Fruit fly (Drosophila melanogaster) whole organism, wandering third instar larva: ENCODE results near the gene CG44153.

Experiments used
- Abd-B ChIP-seq: fragments of >200 bp; optimal IDR thresholded peaks from 2 replicates; lab custom pipeline; 2017; ENCODE audit warnings: missing biosample characterization, missing genetic modification characterization
- CG32264 ChIP-seq: fragments of 200-800 bp; sonication (Bioruptor generic); optimal IDR thresholded peaks from 2 replicates; lab custom pipeline; 2016; ENCODE audit warnings: missing biosample characterization, missing genetic modification characterization
- CG9705 ChIP-seq: fragments of 200-800 bp; sonication (Bioruptor generic); optimal IDR thresholded peaks from 2 replicates; lab custom pipeline; 2018; ENCODE audit warnings: missing biosample characterization, mild to moderate bottlenecking, missing genetic modification characterization
- CrebA ChIP-seq: fragments of 200-800 bp; sonication (Bioruptor generic); optimal IDR thresholded peaks from 2 replicates; lab custom pipeline; 2016; ENCODE audit warnings: missing biosample characterization, mild to moderate bottlenecking, missing genetic modification characterization, borderline replicate concordance
- Dfd ChIP-seq: fragments of >200 bp; optimal IDR thresholded peaks from 2 replicates; lab custom pipeline; 2017; ENCODE audit warnings: missing biosample characterization, missing genetic modification characterization
- Dif ChIP-seq: fragments of 200-275, 200-300 bp; sonication (Bioruptor generic); optimal IDR thresholded peaks from 2 replicates; lab custom pipeline; 2018; ENCODE audit warnings: missing biosample characterization, missing genetic modification characterization; ENCODE audit not compliant: partially characterized antibody
- GATAd ChIP-seq: sonication (Bioruptor generic); optimal IDR thresholded peaks from 2 replicates; lab custom pipeline; 2016; ENCODE audit warnings: missing biosample characterization, missing genetic modification characterization
- HLH106 ChIP-seq: fragments of 200-800 bp; optimal IDR thresholded peaks from 3 replicates; lab custom pipeline; 2019; ENCODE audit warnings: missing biosample characterization, mild to moderate bottlenecking, missing genetic modification characterization, moderate library complexity
- Hnf4 ChIP-seq: fragments of 200-800 bp; sonication (Bioruptor generic); optimal IDR thresholded peaks from 2 replicates; lab custom pipeline; 2016; ENCODE audit warnings: missing biosample characterization, mild to moderate bottlenecking, missing genetic modification characterization
- Hr78 ChIP-seq: fragments of >200 bp; optimal IDR thresholded peaks from 2 replicates; lab custom pipeline; 2017; ENCODE audit warnings: missing biosample characterization, missing genetic modification characterization
- Hr83 ChIP-seq: fragments of 200-300 bp; sonication (Bioruptor generic); optimal IDR thresholded peaks from 2 replicates; lab custom pipeline; 2016; ENCODE audit warnings: missing biosample characterization, mild to moderate bottlenecking, missing genetic modification characterization, moderate library complexity; ENCODE audit not compliant: poor library complexity, severe bottlenecking
- Jra ChIP-seq: sonication (Bioruptor generic); optimal IDR thresholded peaks from 2 replicates; lab custom pipeline; 2016; ENCODE audit warnings: missing biosample characterization, missing genetic modification characterization
- Mio ChIP-seq: sonication (Bioruptor generic); optimal IDR thresholded peaks from 2 replicates; lab custom pipeline; 2016; ENCODE audit warnings: missing biosample characterization, missing genetic modification characterization
- N ChIP-seq: fragments of >200 bp; optimal IDR thresholded peaks from 2 replicates; lab custom pipeline; 2018; ENCODE audit warnings: missing biosample characterization, missing external identifiers, missing genetic modification characterization
- OdsH ChIP-seq: fragments of 200-800 bp; sonication (Bioruptor generic); optimal IDR thresholded peaks from 2 replicates; lab custom pipeline; 2016; ENCODE audit warnings: missing biosample characterization, mild to moderate bottlenecking, missing genetic modification characterization
- Rel ChIP-seq, 2 experiments: fragments of 200-800 bp; sonication (Bioruptor generic) in 1 of 2; optimal IDR thresholded peaks; 2 replicates in 1 of 2; 3 replicates in 1 of 2; lab custom pipeline; 2016 to 2019; ENCODE audit warnings: mild to moderate bottlenecking in 2 of 2, missing biosample characterization in 2 of 2, missing genetic modification characterization in 2 of 2, moderate library complexity in 1 of 2
- Vsx2 ChIP-seq: fragments of 200-300, 225-300 bp; sonication (Bioruptor generic); optimal IDR thresholded peaks from 2 replicates; lab custom pipeline; 2018; ENCODE audit warnings: missing biosample characterization, missing genetic modification characterization; ENCODE audit not compliant: partially characterized antibody
- br ChIP-seq: fragments of 200-800 bp; sonication (Bioruptor generic); optimal IDR thresholded peaks from 2 replicates; lab custom pipeline; 2016; ENCODE audit warnings: missing biosample characterization, missing genetic modification characterization
- brk ChIP-seq: fragments of 200-800 bp; sonication (Bioruptor generic); optimal IDR thresholded peaks from 2 replicates; lab custom pipeline; 2016; ENCODE audit warnings: missing biosample characterization, mild to moderate bottlenecking, missing genetic modification characterization
- dl ChIP-seq, 2 experiments: fragments of 175-275, 200-275 bp in 1 of 2; fragments of 200-275 bp in 1 of 2; sonication (Bioruptor generic); optimal IDR thresholded peaks; lab custom pipeline; 2018; ENCODE audit warnings: mild to moderate bottlenecking in 2 of 2, missing biosample characterization in 2 of 2, missing genetic modification characterization in 2 of 2, moderate library complexity in 2 of 2; ENCODE audit not compliant: partially characterized antibody in 2 of 2, insufficient read depth in 1 of 2
- dmrt93B ChIP-seq: fragments of 200-800 bp; sonication (Bioruptor generic); optimal IDR thresholded peaks from 2 replicates; lab custom pipeline; 2018; ENCODE audit warnings: missing biosample characterization, mild to moderate bottlenecking, missing genetic modification characterization
- dsf ChIP-seq: sonication (Bioruptor generic); optimal IDR thresholded peaks from 2 replicates; lab custom pipeline; 2016; ENCODE audit warnings: missing biosample characterization, missing genetic modification characterization, borderline replicate concordance
- ey ChIP-seq: fragments of 200-800 bp; sonication (Bioruptor generic); optimal IDR thresholded peaks from 2 replicates; lab custom pipeline; 2016; ENCODE audit warnings: missing biosample characterization, missing genetic modification characterization
- foxo ChIP-seq, 2 experiments: fragments of 200-800 bp; sonication (Bioruptor generic); optimal IDR thresholded peaks; 2 replicates in 1 of 2; 3 replicates in 1 of 2; lab custom pipeline; 2016 to 2017; ENCODE audit warnings: missing biosample characterization in 2 of 2, missing genetic modification characterization in 2 of 2
- fru ChIP-seq: fragments of 200-800 bp; sonication (Bioruptor generic); optimal IDR thresholded peaks from 3 replicates; lab custom pipeline; 2016; ENCODE audit warnings: missing biosample characterization, mild to moderate bottlenecking, missing genetic modification characterization
- h ChIP-seq: fragments of 200-800 bp; sonication (Bioruptor generic); optimal IDR thresholded peaks from 3 replicates; lab custom pipeline; 2016; ENCODE audit warnings: missing biosample characterization, mild to moderate bottlenecking, missing genetic modification characterization
- lola ChIP-seq: fragments of >200 bp; optimal IDR thresholded peaks from 2 replicates; lab custom pipeline; 2017; ENCODE audit warnings: missing biosample characterization, missing genetic modification characterization
- psq ChIP-seq: fragments of 200-800 bp; sonication (Bioruptor generic); optimal IDR thresholded peaks from 3 replicates; lab custom pipeline; 2017; ENCODE audit warnings: missing biosample characterization, mild to moderate bottlenecking, missing genetic modification characterization, moderate library complexity
- rgr ChIP-seq: fragments of 200-800 bp; sonication (Bioruptor generic); optimal IDR thresholded peaks from 3 replicates; lab custom pipeline; 2016; ENCODE audit warnings: missing biosample characterization, mild to moderate bottlenecking, missing genetic modification characterization
- sage ChIP-seq: fragments of 200-800 bp; sonication (Bioruptor generic); optimal IDR thresholded peaks from 2 replicates; lab custom pipeline; 2016; ENCODE audit warnings: missing biosample characterization, mild to moderate bottlenecking, missing genetic modification characterization
- sv ChIP-seq: fragments of 200-800 bp; sonication (Bioruptor generic); optimal IDR thresholded peaks from 3 replicates; lab custom pipeline; 2016; ENCODE audit warnings: missing biosample characterization, missing genetic modification characterization
- tai ChIP-seq: sonication (Bioruptor generic); optimal IDR thresholded peaks from 2 replicates; lab custom pipeline; 2016; ENCODE audit warnings: missing biosample characterization, missing genetic modification characterization
- woc ChIP-seq: sonication (Bioruptor generic); optimal IDR thresholded peaks from 2 replicates; lab custom pipeline; 2016; ENCODE audit warnings: missing biosample characterization, mild to moderate bottlenecking, missing genetic modification characterization

CG44153 gene

dm6 chr2L:10053583-10054263, 126.3 kb downstream of the CG44153 start, which contains the start of gene Cpr31A:
Gene Cpr31A, plus strand, starts transcription at chr2L:10054213.
- no peak for TF ChIP-seq lola (GFP tag; lab: Kevin White, UChicago)
- no peak for TF ChIP-seq Mio (GFP tag; lab: Kevin White, UChicago)
- no peak for TF ChIP-seq Abd-B (GFP tag; lab: Kevin White, UChicago)
- TF ChIP-seq Vsx2 (GFP tag; lab: Kevin White, UChicago) = no peak
- no peak for TF ChIP-seq CrebA
- no peak for TF ChIP-seq ey (GFP tag; lab: Kevin White, UChicago)
- TF ChIP-seq Jra = no peak
- no peak for TF ChIP-seq CG9705 (GFP tag; lab: Kevin White, UChicago)
- no peak for TF ChIP-seq woc (GFP tag; lab: Kevin White, UChicago)
- TF ChIP-seq Rel (GFP tag; optimal IDR thresholded peaks at IDR 0.05; lab: Kevin White, UChicago) = no peak
- no peak for TF ChIP-seq Rel (tag; optimal IDR thresholded peaks at IDR 0.05; lab: Kevin White, UChicago)
- no peak for TF ChIP-seq Dfd (GFP tag; lab: Kevin White, UChicago)
- no peak for TF ChIP-seq OdsH (GFP tag; lab: Kevin White, UChicago)
- no peak for TF ChIP-seq tai (GFP tag; lab: Kevin White, UChicago)
- TF ChIP-seq fru = no peak
- no peak for TF ChIP-seq N (GFP tag; lab: Kevin White, UChicago)
- TF ChIP-seq sv = no peak
- no peak for TF ChIP-seq dmrt93B (GFP tag; lab: Kevin White, UChicago)

- no peak for TF ChIP-seq Vsx2 (GFP tag; lab: Kevin White, UChicago)
- TF ChIP-seq br (GFP tag; lab: Kevin White, UChicago) = no peak
- TF ChIP-seq Hnf4 (GFP tag; lab: Kevin White, UChicago) = no peak
- TF ChIP-seq Abd-B (GFP tag; lab: Kevin White, UChicago) = no peak
- no peak for TF ChIP-seq dsf
- TF ChIP-seq N (GFP tag; lab: Kevin White, UChicago) = no peak
- TF ChIP-seq psq = no peak
Observed at dm6 chr2L:10049280-10049679, 130.8 kb downstream of the CG44153 start, which contains the start of gene CG33301. Gene CG33301, plus strand, starts transcription at chr2L:10049580.

- TF ChIP-seq Hr78 (GFP tag; lab: Kevin White, UChicago) = no peak
- no peak for TF ChIP-seq brk (GFP tag; lab: Kevin White, UChicago)
- TF ChIP-seq Vsx2 (GFP tag; lab: Kevin White, UChicago) = no peak
- TF ChIP-seq Rel (GFP tag; optimal IDR thresholded peaks at IDR 0.05; lab: Kevin White, UChicago) = no peak
- TF ChIP-seq Rel (tag; optimal IDR thresholded peaks at IDR 0.05; lab: Kevin White, UChicago) = no peak
- no peak for TF ChIP-seq N (GFP tag; lab: Kevin White, UChicago)
- no peak for TF ChIP-seq fru
- TF ChIP-seq h = no peak
- TF ChIP-seq woc (GFP tag; lab: Kevin White, UChicago) = no peak
- no peak for TF ChIP-seq GATAd
- TF ChIP-seq foxo (GFP tag; optimal IDR thresholded peaks at IDR 0.05; lab: Kevin White, UChicago) = no peak
Observed at dm6 chr2L:10035786-10036364, 144.2 kb downstream of the CG44153 start.

- TF ChIP-seq N (GFP tag; lab: Kevin White, UChicago) (no peak), rgr (no peak), dsf (no peak), CG32264 (GFP tag; lab: Kevin White, UChicago) (no peak), woc (GFP tag; lab: Kevin White, UChicago) (no peak), GATAd (no peak), Hr83 (GFP tag; lab: Kevin White, UChicago) (no peak)
Observed at dm6 chr2L:10033410-10033809, 146.6 kb downstream of the CG44153 start.

dm6 chr2L:10032415-10032814, 147.6 kb downstream of the CG44153 start, which contains the start of gene obst-B:
Gene obst-B, plus strand, starts transcription at chr2L:10032690.
- TF ChIP-seq HLH106 = no peak
- TF ChIP-seq Dfd (GFP tag; lab: Kevin White, UChicago) = no peak
- TF ChIP-seq lola (GFP tag; lab: Kevin White, UChicago) = no peak
- TF ChIP-seq Hnf4 (GFP tag; lab: Kevin White, UChicago) = no peak
- TF ChIP-seq Vsx2 (GFP tag; lab: Kevin White, UChicago) = peak; percentile 68
- peak; percentile 52 for TF ChIP-seq Dif (GFP tag; lab: Kevin White, UChicago)
- no peak for TF ChIP-seq dl (GFP tag; optimal IDR thresholded peaks at IDR 0.05; lab: Kevin White, UChicago; ENCODE audit: insufficient read depth in 1 of 2, partially characterized antibody in 2 of 2)
- TF ChIP-seq sage (GFP tag; lab: Kevin White, UChicago) = no peak
- TF ChIP-seq psq = no peak
